Worm (Caenorhabditis elegans) whole organism, L4 larva: ENCODE data around the gene C30B5.6.

Experiments
- Y105C5A.15 ChIP-seq: fragments of 200-800 bp; sonication (Bioruptor generic); IDR thresholded peaks from 2 replicates; pipeline ENCODE4 v1.3.6; 2022; ENCODE audit warnings: missing genetic modification characterization, missing compliant biosample characterization
- Y48G9A.11 ChIP-seq: fragments of 200-800 bp; sonication (Bioruptor generic); IDR thresholded peaks from 2 replicates; pipeline ENCODE4 v1.3.6; 2022; ENCODE audit warnings: missing genetic modification reagents, missing genetic modification characterization, missing compliant biosample characterization
- Y75B8A.6 ChIP-seq: fragments of 200-800 bp; sonication (Bioruptor generic); IDR thresholded peaks from 2 replicates; pipeline ENCODE4 v1.3.6; 2022; ENCODE audit warnings: missing genetic modification reagents, missing genetic modification characterization, missing compliant biosample characterization
- ceh-32 ChIP-seq: sonication (generic microtip); optimal IDR thresholded peaks from 2 replicates; lab custom pipeline; 2016; ENCODE audit warnings: mild to moderate bottlenecking, missing genetic modification characterization, missing compliant biosample characterization; ENCODE audit not compliant: poor library complexity
- ces-1 ChIP-seq: fragments of 150-350 bp; sonication (generic microtip); optimal IDR thresholded peaks from 4 replicates; lab custom pipeline; 2014; ENCODE audit warnings: missing biosample characterization, missing genetic modification reagents, missing genetic modification characterization
- cey-2 ChIP-seq: sonication (generic microtip); optimal IDR thresholded peaks from 3 replicates; lab custom pipeline; 2017; ENCODE audit warnings: missing genetic modification characterization, mild to moderate bottlenecking, missing compliant biosample characterization, antibody characterized with exemption, borderline replicate concordance; ENCODE audit not compliant: insufficient read depth
- daf-12 ChIP-seq: fragments of 150-350 bp; optimal IDR thresholded peaks from 2 replicates; lab custom pipeline; 2014; ENCODE audit warnings: missing biosample characterization, missing genetic modification reagents, missing genetic modification characterization
- daf-16 ChIP-seq, 3 experiments: sonication (generic microtip); optimal IDR thresholded peaks; 2 replicates each; lab custom pipeline; 2016 to 2017; ENCODE audit warnings: missing genetic modification characterization in 3 of 3, missing genetic modification reagents in 3 of 3, mild to moderate bottlenecking in 2 of 3, missing compliant biosample characterization in 2 of 3, missing biosample characterization in 1 of 3, moderate library complexity in 1 of 3
- dmd-9 ChIP-seq: fragments of 200-800 bp; sonication (Bioruptor generic); IDR thresholded peaks from 2 replicates; pipeline ENCODE4 v1.3.6; 2022; ENCODE audit warnings: missing genetic modification reagents, missing genetic modification characterization, missing compliant biosample characterization
- duxl-1 ChIP-seq: sonication (generic microtip); optimal IDR thresholded peaks from 2 replicates; lab custom pipeline; 2016; ENCODE audit warnings: mild to moderate bottlenecking, missing genetic modification characterization, moderate library complexity, missing compliant biosample characterization; ENCODE audit not compliant: poor library complexity
- egl-27 ChIP-seq: sonication (generic microtip); optimal IDR thresholded peaks from 3 replicates; lab custom pipeline; 2017; ENCODE audit warnings: missing biosample characterization, missing genetic modification reagents, missing genetic modification characterization
- lin-1 ChIP-seq: fragments of 200-800 bp; sonication (Bioruptor generic); IDR thresholded peaks from 2 replicates; pipeline ENCODE4 v1.3.6; 2022; ENCODE audit warnings: missing genetic modification reagents, missing genetic modification characterization, missing compliant biosample characterization
- madf-5 ChIP-seq, 2 experiments: fragments of 200-800 bp; sonication (Bioruptor generic); IDR thresholded peaks; 2 replicates each; pipeline ENCODE4 v1.3.6; 2022; ENCODE audit warnings: missing compliant biosample characterization in 2 of 2, missing genetic modification characterization in 2 of 2
- mdl-1 ChIP-seq, 2 experiments: fragments of 150-350 bp in 1 of 2; sonication (generic microtip) in 1 of 2; optimal IDR thresholded peaks; 2 replicates each; lab custom pipeline; 2014 to 2017; ENCODE audit warnings: missing biosample characterization in 2 of 2, missing genetic modification characterization in 2 of 2
- mep-1 ChIP-seq: fragments of 150-350 bp; sonication (generic microtip); optimal IDR thresholded peaks from 3 replicates; lab custom pipeline; 2014; ENCODE audit warnings: missing biosample characterization, missing genetic modification characterization
- mxl-2 ChIP-seq: fragments of 200-800 bp; sonication (Bioruptor generic); conservative IDR thresholded peaks from 2 replicates; pipeline ENCODE4 v1.3.6; 2022; ENCODE audit warnings: missing genetic modification reagents, missing genetic modification characterization, missing compliant biosample characterization
- nhr-11 ChIP-seq: fragments of 150-350 bp; optimal IDR thresholded peaks from 2 replicates; lab custom pipeline; 2014; ENCODE audit warnings: missing biosample characterization, missing genetic modification characterization
- nhr-237 ChIP-seq: sonication (generic microtip); optimal IDR thresholded peaks from 2 replicates; lab custom pipeline; 2017; ENCODE audit warnings: missing biosample characterization, missing genetic modification characterization
- pha-4 ChIP-seq, 2 experiments: fragments of 150-350 bp in 1 of 2; fragments of 200-800 bp in 1 of 2; sonication (Bioruptor generic) in 1 of 2; IDR thresholded peaks in 1 of 2; optimal IDR thresholded peaks in 1 of 2; 2 replicates each; pipeline versions ENCODE4 v1.3.6 to Lab custom; 2014 to 2022; ENCODE audit warnings: missing genetic modification characterization in 2 of 2, missing genetic modification reagents in 2 of 2, missing biosample characterization in 1 of 2, missing compliant biosample characterization in 1 of 2
- spr-1 ChIP-seq: sonication (generic microtip); optimal IDR thresholded peaks from 2 replicates; lab custom pipeline; 2016; ENCODE audit warnings: mild to moderate bottlenecking, missing genetic modification characterization, missing compliant biosample characterization
- spr-3 ChIP-seq: fragments of 200-800 bp; sonication (Bioruptor generic); optimal IDR thresholded peaks from 2 replicates; lab custom pipeline; 2018; ENCODE audit warnings: mild to moderate bottlenecking, missing genetic modification characterization, missing compliant biosample characterization
- zfp-3 ChIP-seq: fragments of 200-800 bp; sonication (Bioruptor generic); conservative IDR thresholded peaks from 2 replicates; pipeline ENCODE4 v1.3.6; 2022; ENCODE audit warnings: missing genetic modification reagents, missing genetic modification characterization, missing compliant biosample characterization

Gene C30B5.6

DNA sequence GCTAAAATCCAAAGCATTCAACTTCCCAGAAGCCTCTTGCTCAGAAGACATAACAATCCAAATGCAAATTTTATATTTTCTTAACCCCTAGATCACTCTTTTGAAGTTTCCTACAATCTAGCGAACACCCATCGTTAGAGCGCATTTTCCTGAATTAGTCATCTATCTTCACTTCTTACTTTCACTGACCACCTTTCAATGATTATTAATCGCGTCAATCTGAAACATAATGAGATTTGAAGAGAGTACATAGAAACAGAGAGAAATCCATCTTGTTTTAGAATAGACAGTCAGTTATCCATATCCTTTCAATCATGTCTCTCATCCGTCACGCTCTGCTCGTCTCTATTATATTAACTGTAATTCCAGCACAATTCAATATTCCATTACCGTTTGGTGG lies 51.2 kb downstream of the C30B5.6 start, which contains the start of gene F40H3.3:
F40H3.3 (plus strand) TSS at position 280 of the 400 bp plus-strand sequence.
- TF ChIP-seq zfp-3 (GFP tag; lab: Robert Waterston, UW): no peak
- TF ChIP-seq duxl-1 (tag; lab: Kevin White, UChicago): no peak
- no peak for TF ChIP-seq daf-12
- TF ChIP-seq mdl-1 (tag; optimal IDR thresholded peaks at IDR 0.05; lab: Kevin White, UChicago): no peak
- TF ChIP-seq ceh-32 (tag; lab: Kevin White, UChicago): no peak
- no peak for TF ChIP-seq madf-5 (GFP tag; IDR thresholded peaks at IDR 0.05; lab: Robert Waterston, UW)
- TF ChIP-seq Y75B8A.6 (GFP tag; lab: Robert Waterston, UW): no peak
- no peak for TF ChIP-seq egl-27 (tag; lab: Kevin White, UChicago)
- TF ChIP-seq spr-3 (GFP tag; lab: Kevin White, UChicago): no peak
- no peak for TF ChIP-seq pha-4 (GFP tag; IDR thresholded peaks at IDR 0.05; lab: Robert Waterston, UW)
- TF ChIP-seq pha-4 (tag; optimal IDR thresholded peaks at IDR 0.05; lab: Kevin White, UChicago): no peak
- TF ChIP-seq spr-1 (tag; lab: Kevin White, UChicago): no peak
- no peak for TF ChIP-seq ces-1 (GFP tag; lab: Kevin White, UChicago)
- TF ChIP-seq mep-1: no peak
- TF ChIP-seq Y105C5A.15 (GFP tag; lab: Robert Waterston, UW): no peak
- TF ChIP-seq nhr-11 (tag; lab: Kevin White, UChicago): no peak
- TF ChIP-seq cey-2 (tag; lab: Kevin White, UChicago): no peak
- TF ChIP-seq nhr-237: no peak
- TF ChIP-seq lin-1 (GFP tag; lab: Robert Waterston, UW): no peak
- TF ChIP-seq Y48G9A.11: no peak

DNA sequence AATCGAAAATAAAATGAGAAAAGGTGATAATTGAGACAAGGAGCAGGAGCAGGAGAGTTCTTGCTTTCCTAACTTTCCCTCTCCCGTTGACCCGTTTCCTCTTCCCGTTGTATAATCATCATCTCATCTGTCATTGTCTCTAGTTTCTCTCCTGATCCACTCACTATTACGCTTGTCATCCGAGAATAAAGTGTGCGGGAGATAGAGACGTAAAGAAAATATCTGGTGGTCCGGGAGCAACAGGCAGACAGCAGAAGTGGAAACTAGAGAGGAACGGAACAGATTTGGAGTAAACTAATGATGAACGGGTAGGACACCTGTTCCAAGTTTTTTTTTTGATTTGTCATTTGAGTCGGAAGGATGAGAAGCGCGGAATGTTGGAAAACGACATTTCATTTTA lies 52.2 kb downstream of the C30B5.6 start:
- TF ChIP-seq daf-16 (GFP tag; optimal IDR thresholded peaks at IDR 0.05; lab: Kevin White, UChicago): peak in 1 of 2 experiments; percentile 71
- no peak for TF ChIP-seq daf-16 (tag; optimal IDR thresholded peaks at IDR 0.05; lab: Kevin White, UChicago)
- no peak for TF ChIP-seq dmd-9
- no peak for TF ChIP-seq lin-1 (GFP tag; lab: Robert Waterston, UW)
- TF ChIP-seq mxl-2 (GFP tag; lab: Robert Waterston, UW): no peak
